Worm (Caenorhabditis elegans) whole organism, early embryonic: ENCODE measurements around the gene tpa-1.

Source experiments
- ama-1 ChIP-seq: fragments of 150-350 bp; optimal IDR thresholded peaks from 2 replicates; lab custom pipeline; 2014
- ceh-36 ChIP-seq: sonication (generic microtip); optimal IDR thresholded peaks from 2 replicates; lab custom pipeline; 2016; ENCODE audit warnings: missing genetic modification characterization, inconsistent platforms, missing compliant biosample characterization
- hmbx-1 ChIP-seq: sonication (generic microtip); optimal IDR thresholded peaks from 2 replicates; lab custom pipeline; 2016; ENCODE audit warnings: mild to moderate bottlenecking, missing genetic modification characterization, missing compliant biosample characterization

DNA sequence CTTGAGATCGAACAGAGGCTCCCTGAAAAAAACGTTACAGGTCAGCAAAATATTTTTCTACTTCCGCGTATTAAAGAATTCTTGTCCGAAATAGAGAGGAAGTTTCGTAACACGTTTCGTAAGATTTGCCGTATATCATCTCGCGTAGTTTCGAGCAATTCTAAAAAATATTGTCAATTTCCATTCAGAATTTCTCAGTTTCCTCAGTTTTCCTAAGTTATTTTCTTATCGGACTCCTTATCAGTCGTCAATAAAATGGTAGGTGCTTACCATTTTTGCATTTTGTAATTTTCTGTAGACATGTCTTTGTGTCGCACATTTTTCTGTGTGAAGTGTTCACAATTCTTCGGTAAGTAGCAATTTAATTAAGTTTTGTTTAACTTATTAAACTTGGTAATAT, 68.1 kb downstream of the tpa-1 start, which contains the start of gene Y38C1AA.19:
- TF ChIP-seq hmbx-1 (tag; lab: Kevin White, UChicago) (no peak), ceh-36 (tag; lab: Kevin White, UChicago) (no peak), ama-1 (lab: Kevin White, UChicago) (no peak)
